Fruit fly (Drosophila melanogaster) whole organism, embryonic: Measurements from ENCODE around the gene CG4658.

Experiments
- Ada2b ChIP-seq: fragments of 200-800 bp; sonication (Bioruptor generic); IDR thresholded peaks from 2 replicates; pipeline ENCODE4 v1.3.6; 2022; ENCODE audit warnings: missing biosample characterization, missing genetic modification characterization
- B-H2 ChIP-seq: fragments of 200-800 bp; sonication (Bioruptor generic); optimal IDR thresholded peaks from 2 replicates; lab custom pipeline; 2018; ENCODE audit warnings: missing biosample characterization, mild to moderate bottlenecking, missing genetic modification characterization
- BEAF-32 ChIP-seq: fragments of 200-800 bp; sonication (Bioruptor generic); optimal IDR thresholded peaks from 3 replicates; lab custom pipeline; 2017; ENCODE audit warnings: missing biosample characterization, missing genetic modification characterization, mild to moderate bottlenecking, moderate library complexity, missing genetic modification reagents
- CG10543 ChIP-seq: fragments of 200-800 bp; sonication (Bioruptor generic); optimal IDR thresholded peaks from 3 replicates; lab custom pipeline; 2017; ENCODE audit warnings: missing biosample characterization, mild to moderate bottlenecking, missing genetic modification characterization, moderate library complexity
- CG10565 ChIP-seq: fragments of 200-800 bp; sonication (Bioruptor generic); optimal IDR thresholded peaks from 3 replicates; lab custom pipeline; 2016; ENCODE audit warnings: missing biosample characterization, mild to moderate bottlenecking, missing genetic modification characterization
- CG12219 ChIP-seq: fragments of 200-800 bp; sonication (Bioruptor generic); optimal IDR thresholded peaks from 3 replicates; lab custom pipeline; 2018; ENCODE audit warnings: missing biosample characterization, mild to moderate bottlenecking, missing genetic modification characterization
- CG12391 ChIP-seq: fragments of 200-800 bp; sonication (Bioruptor generic); optimal IDR thresholded peaks from 3 replicates; lab custom pipeline; 2018; ENCODE audit warnings: missing biosample characterization, mild to moderate bottlenecking, missing genetic modification characterization, moderate library complexity
- CG13296 ChIP-seq: fragments of 200-800 bp; sonication (Bioruptor generic); optimal IDR thresholded peaks from 3 replicates; lab custom pipeline; 2018; ENCODE audit warnings: missing biosample characterization, mild to moderate bottlenecking, missing genetic modification characterization
- CG13894 ChIP-seq: fragments of 200-800 bp; sonication (Bioruptor generic); optimal IDR thresholded peaks from 3 replicates; lab custom pipeline; 2018; ENCODE audit warnings: missing biosample characterization, mild to moderate bottlenecking, missing genetic modification characterization, moderate library complexity
- CG14965 ChIP-seq: fragments of 200-800 bp; sonication (Bioruptor generic); optimal IDR thresholded peaks from 2 replicates; lab custom pipeline; 2016; ENCODE audit warnings: missing biosample characterization, missing genetic modification characterization, borderline replicate concordance
- CG15601 ChIP-seq: fragments of 200-800 bp; sonication (Bioruptor generic); optimal IDR thresholded peaks from 3 replicates; lab custom pipeline; 2019; ENCODE audit warnings: missing biosample characterization, mild to moderate bottlenecking, missing genetic modification characterization, moderate library complexity
- CG17385 ChIP-seq: fragments of 200-800 bp; sonication (Bioruptor generic); optimal IDR thresholded peaks from 3 replicates; lab custom pipeline; 2018; ENCODE audit warnings: missing biosample characterization, mild to moderate bottlenecking, missing genetic modification characterization
- CG17568 ChIP-seq: fragments of 200-800 bp; sonication (Bioruptor generic); optimal IDR thresholded peaks from 2 replicates; lab custom pipeline; 2018; ENCODE audit warnings: missing biosample characterization, mild to moderate bottlenecking, missing genetic modification characterization, moderate library complexity
- CG18011 ChIP-seq: fragments of 200-800 bp; sonication (Bioruptor generic); optimal IDR thresholded peaks from 2 replicates; lab custom pipeline; 2017; ENCODE audit warnings: missing biosample characterization, missing genetic modification characterization, mild to moderate bottlenecking, moderate library complexity, missing genotype
- CG18262 ChIP-seq: fragments of 200-800 bp; optimal IDR thresholded peaks from 3 replicates; lab custom pipeline; 2019; ENCODE audit warnings: missing biosample characterization, mild to moderate bottlenecking, missing genetic modification characterization, moderate library complexity
- CG18599 ChIP-seq: fragments of 200-800 bp; sonication (Bioruptor generic); optimal IDR thresholded peaks from 3 replicates; lab custom pipeline; 2017; ENCODE audit warnings: missing biosample characterization, missing genetic modification characterization, mild to moderate bottlenecking, moderate library complexity, missing genetic modification reagents
- CG31224 ChIP-seq: fragments of 200-800 bp; sonication (Bioruptor generic); IDR thresholded peaks from 2 replicates; pipeline ENCODE4 v1.3.6; 2022; ENCODE audit warnings: missing biosample characterization, missing genetic modification characterization
- CG32532 ChIP-seq: fragments of 200-800 bp; sonication (Bioruptor generic); IDR thresholded peaks from 2 replicates; pipeline ENCODE4 v1.3.6; 2022; ENCODE audit warnings: missing biosample characterization, missing genetic modification characterization
- CG3847 ChIP-seq: fragments of 200-800 bp; sonication (Bioruptor generic); IDR thresholded peaks from 2 replicates; pipeline ENCODE4 v1.3.6; 2022; ENCODE audit warnings: missing biosample characterization, missing genetic modification characterization
- CG3995 ChIP-seq: fragments of 200-800 bp; sonication (Bioruptor generic); optimal IDR thresholded peaks from 3 replicates; lab custom pipeline; 2016; ENCODE audit warnings: missing biosample characterization, missing genetic modification characterization
- CG6813 ChIP-seq: fragments of 200-800 bp; sonication (Bioruptor generic); optimal IDR thresholded peaks from 2 replicates; lab custom pipeline; 2017; ENCODE audit warnings: missing biosample characterization, missing genetic modification characterization, mild to moderate bottlenecking, moderate library complexity, missing genetic modification reagents
- D19B ChIP-seq: fragments of 200-800 bp; sonication (Bioruptor generic); optimal IDR thresholded peaks from 2 replicates; lab custom pipeline; 2017; ENCODE audit warnings: missing biosample characterization, mild to moderate bottlenecking, missing genetic modification characterization
- Dek ChIP-seq: fragments of 200-800 bp; sonication (Bioruptor generic); optimal IDR thresholded peaks from 3 replicates; lab custom pipeline; 2019; ENCODE audit warnings: missing biosample characterization, mild to moderate bottlenecking, missing genetic modification characterization, moderate library complexity
- Doc2 ChIP-seq: fragments of 200-800 bp; sonication (Bioruptor generic); IDR thresholded peaks from 2 replicates; pipeline ENCODE4 v1.3.6; 2022; ENCODE audit warnings: missing biosample characterization, missing genetic modification characterization
- E2f2 ChIP-seq: fragments of 200-800 bp; sonication (Bioruptor generic); IDR thresholded peaks from 2 replicates; pipeline ENCODE4 v1.3.6; 2022; ENCODE audit warnings: missing biosample characterization, missing genetic modification characterization
- Fer3 ChIP-seq: fragments of 200-800 bp; sonication (Bioruptor generic); optimal IDR thresholded peaks from 2 replicates; lab custom pipeline; 2018; ENCODE audit warnings: missing biosample characterization, mild to moderate bottlenecking, missing genetic modification characterization, moderate library complexity
- Gsc ChIP-seq: fragments of 200-800 bp; sonication (Bioruptor generic); IDR thresholded peaks from 2 replicates; pipeline ENCODE4 v1.3.6; 2022; ENCODE audit warnings: missing biosample characterization, missing genetic modification characterization
- HLH3B ChIP-seq: fragments of 200-800 bp; sonication (Bioruptor generic); IDR thresholded peaks from 2 replicates; pipeline ENCODE4 v1.3.6; 2022; ENCODE audit warnings: missing biosample characterization, missing genetic modification characterization
- HmgZ ChIP-seq: fragments of 200-800 bp; sonication (Bioruptor generic); optimal IDR thresholded peaks from 2 replicates; lab custom pipeline; 2018; ENCODE audit warnings: missing biosample characterization, mild to moderate bottlenecking, missing genetic modification characterization
- Jarid2 ChIP-seq: fragments of 200-800 bp; sonication (Bioruptor generic); optimal IDR thresholded peaks from 3 replicates; lab custom pipeline; 2017; ENCODE audit warnings: mild to moderate bottlenecking, missing biosample characterization, missing genetic modification reagents, missing genetic modification characterization
- MESR4 ChIP-seq: fragments of 200-800 bp; sonication (Bioruptor generic); optimal IDR thresholded peaks from 2 replicates; lab custom pipeline; 2018; ENCODE audit warnings: missing biosample characterization, mild to moderate bottlenecking, missing genetic modification characterization, moderate library complexity
- Mad ChIP-seq: fragments of 200-800 bp; sonication (Bioruptor generic); optimal IDR thresholded peaks from 2 replicates; lab custom pipeline; 2016; ENCODE audit warnings: missing biosample characterization, missing genetic modification characterization
- Med ChIP-seq: fragments of 200-800 bp; sonication (Bioruptor generic); peaks from one replicate; lab custom pipeline; 2016; ENCODE audit warnings: missing biosample characterization, missing genetic modification characterization, mild to moderate bottlenecking, inconsistent platforms, moderate library complexity
- Meics ChIP-seq: fragments of 200-800 bp; sonication (Bioruptor generic); optimal IDR thresholded peaks from 2 replicates; lab custom pipeline; 2017; ENCODE audit warnings: missing biosample characterization, mild to moderate bottlenecking, missing genetic modification characterization
- Oaz ChIP-seq: fragments of 200-800 bp; sonication (Bioruptor generic); IDR thresholded peaks from 2 replicates; pipeline ENCODE4 v1.3.6; 2022; ENCODE audit warnings: missing biosample characterization, missing genetic modification characterization
- cad ChIP-seq: fragments of >200 bp; optimal IDR thresholded peaks from 2 replicates; lab custom pipeline; 2017; ENCODE audit warnings: missing biosample characterization, missing genetic modification characterization
- dati ChIP-seq: fragments of 200-800 bp; sonication (Bioruptor generic); IDR thresholded peaks from 2 replicates; pipeline ENCODE4 v1.3.6; 2022; ENCODE audit warnings: missing biosample characterization, missing genetic modification characterization
- ewg ChIP-seq: fragments of 200-800 bp; sonication (Bioruptor generic); optimal IDR thresholded peaks from 3 replicates; lab custom pipeline; 2017; ENCODE audit warnings: mild to moderate bottlenecking, missing biosample characterization, missing genetic modification reagents, missing genetic modification characterization
- exex ChIP-seq: fragments of 200-800 bp; sonication (Bioruptor generic); optimal IDR thresholded peaks from 4 replicates; lab custom pipeline; 2018; ENCODE audit warnings: missing biosample characterization, mild to moderate bottlenecking, missing genetic modification characterization, moderate library complexity
- jing ChIP-seq: fragments of 200-800 bp; sonication (Bioruptor generic); optimal IDR thresholded peaks from 2 replicates; lab custom pipeline; 2018; ENCODE audit warnings: missing biosample characterization, mild to moderate bottlenecking, missing genetic modification characterization
- kay ChIP-seq: fragments of 200-800 bp; sonication (Bioruptor generic); optimal IDR thresholded peaks from 2 replicates; lab custom pipeline; 2016; ENCODE audit warnings: missing biosample characterization, missing genetic modification characterization
- lbe ChIP-seq: fragments of 200-800 bp; sonication (Bioruptor generic); optimal IDR thresholded peaks from 2 replicates; lab custom pipeline; 2016; ENCODE audit warnings: missing biosample characterization, mild to moderate bottlenecking, missing genetic modification characterization
- mam ChIP-seq: fragments of 200-800 bp; sonication (Bioruptor generic); optimal IDR thresholded peaks from 3 replicates; lab custom pipeline; 2016; ENCODE audit warnings: missing biosample characterization, missing genetic modification characterization
- mirr ChIP-seq: fragments of 200-800 bp; sonication (Bioruptor generic); optimal IDR thresholded peaks from 3 replicates; lab custom pipeline; 2018; ENCODE audit warnings: missing biosample characterization, mild to moderate bottlenecking, missing genetic modification characterization
- schlank ChIP-seq: fragments of 200-800 bp; sonication (Bioruptor generic); optimal IDR thresholded peaks from 2 replicates; lab custom pipeline; 2018; ENCODE audit warnings: missing biosample characterization, mild to moderate bottlenecking, missing genetic modification characterization
- sd ChIP-seq: fragments of 200-800 bp; sonication (Bioruptor generic); optimal IDR thresholded peaks from 3 replicates; lab custom pipeline; 2018; ENCODE audit warnings: missing biosample characterization, mild to moderate bottlenecking, missing genetic modification characterization, moderate library complexity
- slp2 ChIP-seq: fragments of 200-800 bp; sonication (Bioruptor generic); optimal IDR thresholded peaks from 2 replicates; lab custom pipeline; 2016; ENCODE audit warnings: missing biosample characterization, missing genetic modification characterization
- stc ChIP-seq: fragments of 200-800 bp; sonication (Bioruptor generic); IDR thresholded peaks from 2 replicates; pipeline ENCODE4 v1.3.6; 2022; ENCODE audit warnings: missing biosample characterization, missing genetic modification characterization
- usp ChIP-seq: fragments of >200 bp; optimal IDR thresholded peaks from 2 replicates; lab custom pipeline; 2017; ENCODE audit warnings: missing biosample characterization, missing genetic modification characterization
- vvl ChIP-seq: fragments of 200-800 bp; sonication (Bioruptor generic); IDR thresholded peaks from 2 replicates; pipeline ENCODE4 v1.3.6; 2022; ENCODE audit warnings: missing biosample characterization, missing genetic modification characterization
- zen2 ChIP-seq: fragments of 200-800 bp; sonication (Bioruptor generic); IDR thresholded peaks from 3 replicates; pipeline ENCODE4 v1.3.6; 2022; ENCODE audit warnings: missing biosample characterization, missing genetic modification characterization; ENCODE audit not compliant: partially characterized antibody

CG4658 gene

dm6 chr2L:9943521-9943920 is 13.4 kb upstream of the CG4658 start (continued):
- TF ChIP-seq CG15601 (tag; lab: Kevin White, UChicago), result no peak
- no peak for TF ChIP-seq B-H2 (GFP tag; lab: Kevin White, UChicago)
- no peak for TF ChIP-seq CG10565 (GFP tag; lab: Kevin White, UChicago)
- no peak for TF ChIP-seq CG12391
- no peak for TF ChIP-seq E2f2 (GFP tag; lab: Robert Waterston, UW)
- no peak for TF ChIP-seq CG17568 (GFP tag; lab: Kevin White, UChicago)
- TF ChIP-seq Doc2 (GFP tag; lab: Robert Waterston, UW), result no peak
- no peak for TF ChIP-seq Ada2b (GFP tag; lab: Robert Waterston, UW)
- peak; percentile 97 for TF ChIP-seq exex
- TF ChIP-seq Med (GFP tag; lab: Kevin White, UChicago), result peak; percentile 57
- TF ChIP-seq Gsc, result no peak
- TF ChIP-seq CG14965 (GFP tag; lab: Kevin White, UChicago), result no peak
- peak; percentile 31 for TF ChIP-seq Meics (GFP tag; lab: Kevin White, UChicago)
- TF ChIP-seq sd, result peak; percentile 92
- no peak for TF ChIP-seq CG3995 (GFP tag; lab: Kevin White, UChicago)
- peak; percentile 48 for TF ChIP-seq Fer3 (tag; lab: Kevin White, UChicago)
- no peak for TF ChIP-seq CG3847 (GFP tag; lab: Robert Waterston, UW)
- no peak for TF ChIP-seq Jarid2 (GFP tag; lab: Kevin White, UChicago)
- peak; percentile 9 for TF ChIP-seq CG13894 (tag; lab: Kevin White, UChicago)
- TF ChIP-seq lbe, result no peak
- peak; percentile 26 for TF ChIP-seq CG6813
- peak; percentile 99 for TF ChIP-seq mirr (GFP tag; lab: Kevin White, UChicago)
- peak; percentile 30 for TF ChIP-seq CG13296
- TF ChIP-seq zen2 (GFP tag; lab: Robert Waterston, UW), result no peak
- no peak for TF ChIP-seq stc (GFP tag; lab: Robert Waterston, UW)
- TF ChIP-seq CG31224, result no peak
- no peak for TF ChIP-seq D19B (GFP tag; lab: Kevin White, UChicago)
- TF ChIP-seq vvl (GFP tag; lab: Robert Waterston, UW), result no peak
- TF ChIP-seq CG32532 (GFP tag; lab: Robert Waterston, UW), result peak; percentile 48; the same call in 1 of the 2 replicates
- TF ChIP-seq CG18599, result peak; percentile 67
- TF ChIP-seq HLH3B (GFP tag; lab: Robert Waterston, UW), result no peak
- no peak for TF ChIP-seq CG18262 (tag; lab: Kevin White, UChicago)
- no peak for TF ChIP-seq ewg (GFP tag; lab: Kevin White, UChicago)
- peak; percentile 4 for TF ChIP-seq CG17385 (GFP tag; lab: Kevin White, UChicago)
- TF ChIP-seq schlank (tag; lab: Kevin White, UChicago), result peak; percentile 48
- TF ChIP-seq MESR4 (GFP tag; lab: Kevin White, UChicago), result no peak
- TF ChIP-seq usp (GFP tag; lab: Kevin White, UChicago), result no peak
- TF ChIP-seq jing, result no peak
- no peak for TF ChIP-seq Oaz (GFP tag; lab: Robert Waterston, UW)
- TF ChIP-seq HmgZ, result peak; percentile 57
- TF ChIP-seq CG12219 (GFP tag; lab: Kevin White, UChicago), result peak; percentile 29
- TF ChIP-seq Mad (GFP tag; lab: Kevin White, UChicago), result no peak
- peak; percentile 52 for TF ChIP-seq CG10543 (GFP tag; lab: Kevin White, UChicago)
- TF ChIP-seq cad (GFP tag; lab: Kevin White, UChicago), result no peak
- TF ChIP-seq CG18011 (GFP tag; lab: Kevin White, UChicago), result no peak
- peak; percentile 50 for TF ChIP-seq mam (GFP tag; lab: Kevin White, UChicago)
- TF ChIP-seq Dek (tag; lab: Kevin White, UChicago), result peak; percentile 7
- TF ChIP-seq slp2, result no peak
- peak; percentile 56 for TF ChIP-seq kay
- no peak for TF ChIP-seq BEAF-32 (GFP tag; lab: Kevin White, UChicago)
- no peak for TF ChIP-seq dati
